Worm (Caenorhabditis elegans) whole organism, L4/young adult: ENCODE data around the gene Y82E9BL.18.

Source experiments
- W03F9.2 ChIP-seq: fragments of 150-350 bp; optimal IDR thresholded peaks from 2 replicates; lab custom pipeline; 2014; ENCODE audit warnings: missing biosample characterization, missing genetic modification characterization
- dao-5 ChIP-seq: sonication (generic microtip); optimal IDR thresholded peaks from 2 replicates; lab custom pipeline; 2016; ENCODE audit warnings: missing genotype, missing genetic modification characterization, moderate library complexity, missing compliant biosample characterization

ce11 chrIII:1297604-1298003 lies 29.0 kb upstream of the Y82E9BL.18 start, which contains the start of gene fbxa-28:
- no peak for TF ChIP-seq W03F9.2 (tag; lab: Kevin White, UChicago)
- TF ChIP-seq dao-5 (tag; lab: Kevin White, UChicago): no peak
